Worm (Caenorhabditis elegans) whole organism, L4 larva: ENCODE measurements around the gene sprp-4.

Experiments used
- R02D3.7 ChIP-seq: fragments of 150-350 bp; sonication (generic microtip); optimal IDR thresholded peaks from 3 replicates; lab custom pipeline; 2014; ENCODE audit warnings: missing biosample characterization, missing genetic modification characterization
- ZK546.5 ChIP-seq, 2 experiments: sonication (generic microtip); optimal IDR thresholded peaks; 2 replicates each; lab custom pipeline; 2017; ENCODE audit warnings: missing biosample characterization in 2 of 2, missing genetic modification characterization in 2 of 2
- egl-27 ChIP-seq: sonication (generic microtip); optimal IDR thresholded peaks from 3 replicates; lab custom pipeline; 2017; ENCODE audit warnings: missing biosample characterization, missing genetic modification reagents, missing genetic modification characterization
- mxl-3 ChIP-seq: fragments of 200-800 bp; sonication (Bioruptor generic); optimal IDR thresholded peaks from 2 replicates; lab custom pipeline; 2018; ENCODE audit warnings: mild to moderate bottlenecking, missing genetic modification characterization, missing compliant biosample characterization
- nhr-237 ChIP-seq: sonication (generic microtip); optimal IDR thresholded peaks from 2 replicates; lab custom pipeline; 2017; ENCODE audit warnings: missing biosample characterization, missing genetic modification characterization
- nhr-76 ChIP-seq: fragments of 150-350 bp; optimal IDR thresholded peaks from 2 replicates; lab custom pipeline; 2014; ENCODE audit warnings: missing biosample characterization, missing genetic modification characterization
- snpc-1.2 ChIP-seq: fragments of 200-800 bp; sonication (Bioruptor generic); IDR thresholded peaks from 2 replicates; pipeline ENCODE4 v1.3.6; 2022; ENCODE audit warnings: missing genetic modification reagents, missing genetic modification characterization, missing compliant biosample characterization
- snpc-4 ChIP-seq: fragments of 150-350 bp; optimal IDR thresholded peaks from 2 replicates; lab custom pipeline; 2014; ENCODE audit warnings: missing biosample characterization, missing genetic modification characterization
- tag-97 ChIP-seq: fragments of 200-800 bp; sonication (Bioruptor generic); IDR thresholded peaks from 2 replicates; pipeline ENCODE4 v1.3.6; 2022; ENCODE audit warnings: missing genetic modification characterization, missing compliant biosample characterization
- unc-62 ChIP-seq, 3 experiments: fragments of 150-350 bp in 1 of 3; sonication (generic microtip); optimal IDR thresholded peaks in 2 of 3; peaks in 1 of 3; 1 replicate in 1 of 3; 2 replicates in 2 of 3; lab custom pipeline; 2014 to 2017; ENCODE audit warnings: missing biosample characterization in 3 of 3, missing genetic modification characterization in 3 of 3, missing genetic modification reagents in 3 of 3, missing genotype in 1 of 3
- zag-1 ChIP-seq: fragments of 150-350 bp; optimal IDR thresholded peaks from 2 replicates; lab custom pipeline; 2014; ENCODE audit warnings: missing biosample characterization, missing genetic modification characterization

- TF ChIP-seq tag-97 (GFP tag; lab: Robert Waterston, UW): no peak
- TF ChIP-seq zag-1 (tag; lab: Kevin White, UChicago): no peak
- TF ChIP-seq egl-27: no peak
- TF ChIP-seq mxl-3 (GFP tag; lab: Kevin White, UChicago): no peak
- no peak for TF ChIP-seq nhr-76 (tag; lab: Kevin White, UChicago)
- peak in 1 of 2 experiments; percentile 45 for TF ChIP-seq unc-62 (GFP tag; optimal IDR thresholded peaks at IDR 0.05 in 1 of 2; lab: Kevin White, UChicago)
- TF ChIP-seq unc-62 (tag; optimal IDR thresholded peaks at IDR 0.05; lab: Kevin White, UChicago): no peak
- TF ChIP-seq snpc-4: no peak
- TF ChIP-seq snpc-1.2 (GFP tag; lab: Robert Waterston, UW): no peak
- TF ChIP-seq ZK546.5 (tag; optimal IDR thresholded peaks at IDR 0.05; lab: Kevin White, UChicago): no peak
- TF ChIP-seq nhr-237 (tag; lab: Kevin White, UChicago): no peak
- TF ChIP-seq R02D3.7: no peak
Observed at ce11 chrX:8857904-8858612, 4.6 kb upstream of the sprp-4 start, which contains the start of gene C06E2.5.
